Fruit fly (Drosophila melanogaster): ENCODE measurements around the gene Dus3.
A peak's percentile ranks its signal among the peaks of the same experiment; 100 is the strongest.

Dus3 gene

DNA sequence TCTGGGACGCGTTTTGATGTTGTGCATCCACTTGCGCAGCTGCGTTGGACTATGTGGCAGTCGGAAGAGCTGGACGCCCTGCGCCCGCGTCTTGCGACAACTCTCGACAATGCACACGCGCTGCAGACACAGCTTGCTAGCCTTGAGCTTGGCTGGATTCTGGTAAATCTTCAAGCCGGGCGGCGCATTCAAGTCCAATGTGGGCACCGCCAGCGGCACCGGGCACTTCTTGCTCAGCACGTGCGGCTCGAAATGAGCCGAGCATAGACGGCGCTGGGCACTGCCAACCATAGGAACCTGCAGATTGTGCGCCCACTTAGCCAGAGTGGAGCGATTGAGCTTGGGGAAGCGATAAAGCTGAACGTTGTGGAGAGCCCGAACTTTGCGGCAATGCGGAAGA, 8.1 kb upstream of the Dus3 start:
- TF ChIP-seq fru (GFP tag; optimal IDR thresholded peaks at IDR 0.05) (no peak), Mio (GFP tag; optimal IDR thresholded peaks at IDR 0.05) (no peak), pan (optimal IDR thresholded peaks at IDR 0.05) (no peak), sage (GFP tag; optimal IDR thresholded peaks at IDR 0.05) (no peak), GATAd (GFP tag; optimal IDR thresholded peaks at IDR 0.05) (no peak), Abd-B (GFP tag; optimal IDR thresholded peaks at IDR 0.05) (no peak), CrebA (GFP tag; optimal IDR thresholded peaks at IDR 0.05; ENCODE audit: borderline replicate concordance) (no peak), h (GFP tag; optimal IDR thresholded peaks at IDR 0.05) (no peak), psq (GFP tag; optimal IDR thresholded peaks at IDR 0.05) (no peak), lola (GFP tag; optimal IDR thresholded peaks at IDR 0.05) (no peak), brk (GFP tag; optimal IDR thresholded peaks at IDR 0.05) (no peak), Vsx2 (GFP tag; optimal IDR thresholded peaks at IDR 0.05; ENCODE audit: partially characterized antibody) (no peak), Hr78 (GFP tag; optimal IDR thresholded peaks at IDR 0.05) (no peak), Dfd (GFP tag; optimal IDR thresholded peaks at IDR 0.05) (no peak), sv (GFP tag; optimal IDR thresholded peaks at IDR 0.05) (no peak), dsf (GFP tag; optimal IDR thresholded peaks at IDR 0.05; ENCODE audit: borderline replicate concordance) (no peak), woc (GFP tag; optimal IDR thresholded peaks at IDR 0.05) (no peak), Myc (optimal IDR thresholded peaks at IDR 0.05) (no peak), foxo (GFP tag; optimal IDR thresholded peaks at IDR 0.05) (no peak), br (GFP tag; optimal IDR thresholded peaks at IDR 0.05) (no peak)

DNA sequence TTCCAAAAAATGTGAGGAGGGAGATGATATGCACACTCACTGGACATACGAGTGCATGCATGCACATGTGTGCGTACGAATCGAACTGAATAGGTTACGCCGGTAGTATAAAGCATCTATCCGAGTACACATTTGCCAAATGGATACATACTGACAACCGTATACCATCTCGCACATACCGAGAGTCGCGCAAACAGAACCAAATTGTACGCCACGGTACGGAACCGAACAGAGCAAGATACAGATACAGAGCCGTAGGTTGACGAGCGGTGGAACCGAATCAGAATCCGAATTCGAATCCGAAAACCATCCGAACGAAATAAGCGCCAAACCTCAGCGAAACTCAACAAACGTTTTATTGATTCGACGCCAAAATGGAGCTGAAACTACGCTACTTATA, 3.7 kb upstream of the Dus3 start:
- TF ChIP-seq Hr78 (GFP tag; optimal IDR thresholded peaks at IDR 0.05) (no peak), fru (GFP tag; optimal IDR thresholded peaks at IDR 0.05) (no peak), sage (GFP tag; optimal IDR thresholded peaks at IDR 0.05) (no peak), Mio (GFP tag; optimal IDR thresholded peaks at IDR 0.05) (no peak), Sp1 (GFP tag; optimal IDR thresholded peaks at IDR 0.05) (no peak), pan (optimal IDR thresholded peaks at IDR 0.05) (no peak), woc (GFP tag; optimal IDR thresholded peaks at IDR 0.05) (no peak), Myc (optimal IDR thresholded peaks at IDR 0.05) (no peak), h (GFP tag; optimal IDR thresholded peaks at IDR 0.05) (no peak)

dm6 chr2L:19756040-19756439, 2.6 kb upstream of the Dus3 start:
- TF ChIP-seq Hr78 (GFP tag; optimal IDR thresholded peaks at IDR 0.05), result no peak
- no peak for TF ChIP-seq Mio (GFP tag; optimal IDR thresholded peaks at IDR 0.05)
- TF ChIP-seq Dfd (GFP tag; optimal IDR thresholded peaks at IDR 0.05), result no peak
- no peak for TF ChIP-seq Hr83 (GFP tag; optimal IDR thresholded peaks at IDR 0.05; ENCODE audit: poor library complexity, severe bottlenecking)
- TF ChIP-seq tai (GFP tag; optimal IDR thresholded peaks at IDR 0.05), result no peak
- no peak for TF ChIP-seq br (GFP tag; optimal IDR thresholded peaks at IDR 0.05)
- TF ChIP-seq Abd-B (GFP tag; optimal IDR thresholded peaks at IDR 0.05), result no peak
- TF ChIP-seq rgr (GFP tag; optimal IDR thresholded peaks at IDR 0.05), result no peak
- TF ChIP-seq brk (GFP tag; optimal IDR thresholded peaks at IDR 0.05), result no peak
- no peak for TF ChIP-seq woc (GFP tag; optimal IDR thresholded peaks at IDR 0.05)
- no peak for TF ChIP-seq N (GFP tag; optimal IDR thresholded peaks at IDR 0.05)
- TF ChIP-seq fru (GFP tag; optimal IDR thresholded peaks at IDR 0.05), result no peak
- TF ChIP-seq psq (GFP tag; optimal IDR thresholded peaks at IDR 0.05), result no peak
- no peak for TF ChIP-seq dl (GFP tag; optimal IDR thresholded peaks at IDR 0.05; ENCODE audit: insufficient read depth in 1 of 2, partially characterized antibody in 2 of 2)

- TF ChIP-seq lola (GFP tag; optimal IDR thresholded peaks at IDR 0.05) (no peak), Hr83 (GFP tag; optimal IDR thresholded peaks at IDR 0.05; ENCODE audit: poor library complexity, severe bottlenecking) (peak; percentile 62)
These were observed 2.0 kb upstream of the Dus3 start, which contains the start of gene CG10631 for dm6 chr2L:19756716-19757115. TSS of gene CG10631 (minus strand) at chr2L:19756904.

- TF ChIP-seq Hr78 (GFP tag; optimal IDR thresholded peaks at IDR 0.05), result no peak
- TF ChIP-seq Abd-B (GFP tag; optimal IDR thresholded peaks at IDR 0.05), result no peak
- no peak for TF ChIP-seq lola (GFP tag; optimal IDR thresholded peaks at IDR 0.05)
- no peak for TF ChIP-seq CrebA (GFP tag; optimal IDR thresholded peaks at IDR 0.05; ENCODE audit: borderline replicate concordance)
- no peak for TF ChIP-seq jim (GFP tag; optimal IDR thresholded peaks at IDR 0.05)
- TF ChIP-seq usp (GFP tag; optimal IDR thresholded peaks at IDR 0.05), result no peak
- no peak for TF ChIP-seq dmrt93B (GFP tag; optimal IDR thresholded peaks at IDR 0.05)
- no peak for TF ChIP-seq Vsx2 (GFP tag; optimal IDR thresholded peaks at IDR 0.05; ENCODE audit: partially characterized antibody)
- TF ChIP-seq tai (GFP tag; optimal IDR thresholded peaks at IDR 0.05), result no peak
These were observed 4.7 kb downstream of the Dus3 start for dm6 chr2L:19763446-19763772.

Measured in whole organism, wandering third instar larva.